Fruit fly (Drosophila melanogaster): ENCODE measurements around the gene Gr61a.

The Gr61a gene

dm6 chr3L:841260-841659 lies at the start of gene Gr61a, which contains the start of gene JMJD5:
TSS of gene Gr61a (plus strand) at chr3L:841451.
TSS of gene JMJD5 (minus strand) at chr3L:841360.
- TF ChIP-seq h (optimal IDR thresholded peaks at IDR 0.05) = no peak
- TF ChIP-seq Sin3A (optimal IDR thresholded peaks at IDR 0.05) = no peak
- TF ChIP-seq Myc (optimal IDR thresholded peaks at IDR 0.05) = no peak
- TF ChIP-seq ttk (optimal IDR thresholded peaks at IDR 0.05) = no peak
- TF ChIP-seq psq (optimal IDR thresholded peaks at IDR 0.05) = no peak
- no peak for TF ChIP-seq insv (optimal IDR thresholded peaks at IDR 0.05)

dm6 chr3L:793733-794320 lies 47.4 kb upstream of the Gr61a start:
- TF ChIP-seq ttk (optimal IDR thresholded peaks at IDR 0.05) (no peak), Sin3A (optimal IDR thresholded peaks at IDR 0.05) (no peak), insv (optimal IDR thresholded peaks at IDR 0.05) (no peak), h (optimal IDR thresholded peaks at IDR 0.05) (no peak), psq (optimal IDR thresholded peaks at IDR 0.05) (no peak), Myc (optimal IDR thresholded peaks at IDR 0.05) (no peak)

- TF ChIP-seq h (optimal IDR thresholded peaks at IDR 0.05) (no peak), psq (optimal IDR thresholded peaks at IDR 0.05) (no peak), Sin3A (optimal IDR thresholded peaks at IDR 0.05) (no peak), ttk (optimal IDR thresholded peaks at IDR 0.05) (no peak), Myc (optimal IDR thresholded peaks at IDR 0.05) (no peak), insv (optimal IDR thresholded peaks at IDR 0.05) (no peak)
These were observed 46.8 kb upstream of the Gr61a start for dm6 chr3L:794462-794861.

dm6 chr3L:795001-795400 lies 46.2 kb upstream of the Gr61a start:
- TF ChIP-seq Sin3A (optimal IDR thresholded peaks at IDR 0.05) (no peak), insv (optimal IDR thresholded peaks at IDR 0.05) (no peak), Myc (optimal IDR thresholded peaks at IDR 0.05) (no peak)

dm6 chr3L:796926-797802 lies 44.1 kb upstream of the Gr61a start:
- TF ChIP-seq ttk (optimal IDR thresholded peaks at IDR 0.05) (no peak), psq (optimal IDR thresholded peaks at IDR 0.05) (no peak), h (optimal IDR thresholded peaks at IDR 0.05) (no peak), Myc (optimal IDR thresholded peaks at IDR 0.05) (no peak), insv (optimal IDR thresholded peaks at IDR 0.05) (no peak), Sin3A (optimal IDR thresholded peaks at IDR 0.05) (no peak)

- no peak for TF ChIP-seq ttk (optimal IDR thresholded peaks at IDR 0.05)
- no peak for TF ChIP-seq Myc (optimal IDR thresholded peaks at IDR 0.05)
- no peak for TF ChIP-seq psq (optimal IDR thresholded peaks at IDR 0.05)
- TF ChIP-seq h (optimal IDR thresholded peaks at IDR 0.05) = no peak
- no peak for TF ChIP-seq insv (optimal IDR thresholded peaks at IDR 0.05)
- no peak for TF ChIP-seq Sin3A (optimal IDR thresholded peaks at IDR 0.05)
These were observed 41.3 kb upstream of the Gr61a start for dm6 chr3L:799837-800513.

dm6 chr3L:801860-802462 lies 39.3 kb upstream of the Gr61a start:
- TF ChIP-seq psq (optimal IDR thresholded peaks at IDR 0.05) (no peak), insv (optimal IDR thresholded peaks at IDR 0.05) (no peak), h (optimal IDR thresholded peaks at IDR 0.05) (no peak), ttk (optimal IDR thresholded peaks at IDR 0.05) (no peak), Myc (optimal IDR thresholded peaks at IDR 0.05) (no peak), Sin3A (optimal IDR thresholded peaks at IDR 0.05) (no peak)

dm6 chr3L:802700-803273 lies 38.5 kb upstream of the Gr61a start:
- TF ChIP-seq ttk (optimal IDR thresholded peaks at IDR 0.05) = no peak
- no peak for TF ChIP-seq insv (optimal IDR thresholded peaks at IDR 0.05)
- no peak for TF ChIP-seq h (optimal IDR thresholded peaks at IDR 0.05)
- no peak for TF ChIP-seq psq (optimal IDR thresholded peaks at IDR 0.05)
- no peak for TF ChIP-seq Sin3A (optimal IDR thresholded peaks at IDR 0.05)
- TF ChIP-seq Myc (optimal IDR thresholded peaks at IDR 0.05) = no peak

dm6 chr3L:803951-804350 lies 37.3 kb upstream of the Gr61a start, which contains the start of gene CG13898:
TSS of gene CG13898 (minus strand) at chr3L:804051.
- TF ChIP-seq Myc (optimal IDR thresholded peaks at IDR 0.05) (no peak), h (optimal IDR thresholded peaks at IDR 0.05) (no peak), psq (optimal IDR thresholded peaks at IDR 0.05) (no peak), insv (optimal IDR thresholded peaks at IDR 0.05) (no peak), ttk (optimal IDR thresholded peaks at IDR 0.05) (no peak), Sin3A (optimal IDR thresholded peaks at IDR 0.05) (no peak)

dm6 chr3L:804557-805260 lies 36.5 kb upstream of the Gr61a start:
- TF ChIP-seq Sin3A (optimal IDR thresholded peaks at IDR 0.05) (no peak), h (optimal IDR thresholded peaks at IDR 0.05) (no peak), Myc (optimal IDR thresholded peaks at IDR 0.05) (no peak), ttk (optimal IDR thresholded peaks at IDR 0.05) (no peak), insv (optimal IDR thresholded peaks at IDR 0.05) (no peak)

dm6 chr3L:805642-806218 lies 35.5 kb upstream of the Gr61a start:
- no peak for TF ChIP-seq psq (optimal IDR thresholded peaks at IDR 0.05)
- no peak for TF ChIP-seq ttk (optimal IDR thresholded peaks at IDR 0.05)
- TF ChIP-seq Myc (optimal IDR thresholded peaks at IDR 0.05) = no peak
- TF ChIP-seq Sin3A (optimal IDR thresholded peaks at IDR 0.05) = no peak
- TF ChIP-seq insv (optimal IDR thresholded peaks at IDR 0.05) = no peak
- TF ChIP-seq h (optimal IDR thresholded peaks at IDR 0.05) = no peak
